Worm (Caenorhabditis elegans): Measurements from ENCODE around the gene nhr-168.

DNA sequence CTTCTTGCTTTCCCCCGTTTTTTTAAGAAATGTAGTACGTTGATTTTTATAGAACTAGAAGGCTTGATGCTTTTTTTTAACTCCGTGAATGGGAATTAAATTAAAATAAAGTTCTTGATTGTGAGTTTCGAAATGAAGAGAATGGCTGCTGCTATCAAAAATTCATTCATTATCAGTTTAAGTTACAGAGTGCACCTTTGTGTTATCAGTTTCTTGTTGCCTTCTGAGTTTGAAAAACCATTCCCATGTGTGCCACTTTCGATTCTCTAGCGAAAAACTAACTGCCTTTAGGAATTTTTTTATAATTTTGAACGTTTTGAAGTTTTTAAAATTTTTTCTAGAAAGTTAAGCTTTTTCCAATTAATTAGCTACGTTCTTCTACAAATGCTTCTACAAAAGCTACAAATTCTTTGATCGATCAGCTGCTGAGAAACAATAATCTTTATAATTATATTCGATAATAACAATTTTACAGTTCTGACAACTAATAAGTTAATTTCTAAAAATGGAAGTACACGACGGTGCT is 28.9 kb downstream of the nhr-168 start, which contains the start of gene C26E1.2:
- TF ChIP-seq lsy-2 (tag; optimal IDR thresholded peaks at IDR 0.05) = no peak
- no peak for TF ChIP-seq zag-1 (tag; optimal IDR thresholded peaks at IDR 0.05)
- TF ChIP-seq mdl-1 (tag; optimal IDR thresholded peaks at IDR 0.05) = no peak
- no peak for TF ChIP-seq F44E2.7 (GFP tag; IDR thresholded peaks at IDR 0.05)
- no peak for TF ChIP-seq fos-1 (tag; optimal IDR thresholded peaks at IDR 0.05)
- no peak for TF ChIP-seq nhr-48 (tag; optimal IDR thresholded peaks at IDR 0.05)
- TF ChIP-seq skn-1 (tag; optimal IDR thresholded peaks at IDR 0.05) = no peak
